Fruit fly (Drosophila melanogaster) whole organism, embryonic: Measurements from ENCODE around the gene CG10512.

Source experiments
- Ada2b ChIP-seq: fragments of 200-800 bp; sonication (Bioruptor generic); IDR thresholded peaks from 2 replicates; pipeline ENCODE4 v1.3.6; 2022; ENCODE audit warnings: missing biosample characterization, missing genetic modification characterization
- Atf3 ChIP-seq: fragments of 200-800 bp; sonication (Bioruptor generic); optimal IDR thresholded peaks from 3 replicates; lab custom pipeline; 2016; ENCODE audit warnings: missing biosample characterization, missing genetic modification characterization
- B-H2 ChIP-seq: fragments of 200-800 bp; sonication (Bioruptor generic); optimal IDR thresholded peaks from 2 replicates; lab custom pipeline; 2018; ENCODE audit warnings: missing biosample characterization, mild to moderate bottlenecking, missing genetic modification characterization
- Bdp1 ChIP-seq: fragments of 200-800 bp; sonication (Bioruptor generic); optimal IDR thresholded peaks from 3 replicates; lab custom pipeline; 2016; ENCODE audit warnings: missing biosample characterization, missing genetic modification characterization
- CG12299 ChIP-seq: fragments of 200-800 bp; sonication (Bioruptor generic); optimal IDR thresholded peaks from 2 replicates; lab custom pipeline; 2018; ENCODE audit warnings: missing biosample characterization, mild to moderate bottlenecking, missing genetic modification characterization
- CG13894 ChIP-seq: fragments of 200-800 bp; sonication (Bioruptor generic); optimal IDR thresholded peaks from 3 replicates; lab custom pipeline; 2018; ENCODE audit warnings: missing biosample characterization, mild to moderate bottlenecking, missing genetic modification characterization, moderate library complexity
- CG15073 ChIP-seq: fragments of 200-800 bp; sonication (Bioruptor generic); optimal IDR thresholded peaks from 2 replicates; lab custom pipeline; 2016; ENCODE audit warnings: missing biosample characterization, missing genetic modification characterization
- CG17361 ChIP-seq: fragments of 200-800 bp; sonication (Bioruptor generic); IDR thresholded peaks from 3 replicates; pipeline ENCODE4 v1.3.6; 2022; ENCODE audit warnings: missing biosample characterization, missing genetic modification characterization
- CG18599 ChIP-seq: fragments of 200-800 bp; sonication (Bioruptor generic); optimal IDR thresholded peaks from 3 replicates; lab custom pipeline; 2017; ENCODE audit warnings: missing biosample characterization, missing genetic modification characterization, mild to moderate bottlenecking, moderate library complexity, missing genetic modification reagents
- CG3163 ChIP-seq: fragments of 200-800 bp; sonication (Bioruptor generic); optimal IDR thresholded peaks from 3 replicates; lab custom pipeline; 2016; ENCODE audit warnings: missing biosample characterization, missing genetic modification characterization
- CG3847 ChIP-seq: fragments of 200-800 bp; sonication (Bioruptor generic); IDR thresholded peaks from 2 replicates; pipeline ENCODE4 v1.3.6; 2022; ENCODE audit warnings: missing biosample characterization, missing genetic modification characterization
- CG4730 ChIP-seq: fragments of 200-800 bp; sonication (Bioruptor generic); IDR thresholded peaks from 2 replicates; pipeline ENCODE4 v1.3.6; 2022; ENCODE audit warnings: missing biosample characterization, missing genetic modification characterization
- CG4854 ChIP-seq: fragments of 200-800 bp; sonication (Bioruptor generic); optimal IDR thresholded peaks from 2 replicates; lab custom pipeline; 2016; ENCODE audit warnings: missing biosample characterization, missing genetic modification characterization, inconsistent platforms
- CG6683 ChIP-seq: fragments of 200-800 bp; sonication (Bioruptor generic); optimal IDR thresholded peaks from 2 replicates; lab custom pipeline; 2017; ENCODE audit warnings: missing biosample characterization, mild to moderate bottlenecking, missing genetic modification characterization, missing genetic modification reagents
- CG6854 ChIP-seq: fragments of 200-800 bp; sonication (Bioruptor generic); optimal IDR thresholded peaks from 3 replicates; lab custom pipeline; 2017; ENCODE audit warnings: missing biosample characterization, mild to moderate bottlenecking, missing genetic modification characterization
- CoRest ChIP-seq: fragments of 200-800 bp; sonication (Bioruptor generic); optimal IDR thresholded peaks from 3 replicates; lab custom pipeline; 2018; ENCODE audit warnings: missing biosample characterization, mild to moderate bottlenecking, missing genetic modification characterization, moderate library complexity
- Hmx ChIP-seq: fragments of 200-800 bp; sonication (Bioruptor generic); optimal IDR thresholded peaks from 2 replicates; lab custom pipeline; 2016; ENCODE audit warnings: missing biosample characterization, missing genetic modification characterization
- Hr78 ChIP-seq, 2 experiments: fragments of 200-800 bp in 1 of 2; fragments of >200 bp in 1 of 2; sonication (Bioruptor generic) in 1 of 2; optimal IDR thresholded peaks; 2 replicates each; lab custom pipeline; 2017 to 2019; ENCODE audit warnings: missing biosample characterization in 2 of 2, missing genetic modification characterization in 2 of 2, mild to moderate bottlenecking in 1 of 2, moderate library complexity in 1 of 2
- Jarid2 ChIP-seq: fragments of 200-800 bp; sonication (Bioruptor generic); optimal IDR thresholded peaks from 3 replicates; lab custom pipeline; 2017; ENCODE audit warnings: mild to moderate bottlenecking, missing biosample characterization, missing genetic modification reagents, missing genetic modification characterization
- MESR4 ChIP-seq: fragments of 200-800 bp; sonication (Bioruptor generic); optimal IDR thresholded peaks from 2 replicates; lab custom pipeline; 2018; ENCODE audit warnings: missing biosample characterization, mild to moderate bottlenecking, missing genetic modification characterization, moderate library complexity
- Mad ChIP-seq: fragments of 200-800 bp; sonication (Bioruptor generic); optimal IDR thresholded peaks from 2 replicates; lab custom pipeline; 2016; ENCODE audit warnings: missing biosample characterization, missing genetic modification characterization
- Meics ChIP-seq: fragments of 200-800 bp; sonication (Bioruptor generic); optimal IDR thresholded peaks from 2 replicates; lab custom pipeline; 2017; ENCODE audit warnings: missing biosample characterization, mild to moderate bottlenecking, missing genetic modification characterization
- Oaz ChIP-seq: fragments of 200-800 bp; sonication (Bioruptor generic); IDR thresholded peaks from 2 replicates; pipeline ENCODE4 v1.3.6; 2022; ENCODE audit warnings: missing biosample characterization, missing genetic modification characterization
- Rfx ChIP-seq: fragments of 200-800 bp; sonication (Bioruptor generic); IDR thresholded peaks from 2 replicates; pipeline ENCODE4 v1.3.6; 2022; ENCODE audit warnings: missing biosample characterization, missing genetic modification characterization
- Sry-δ ChIP-seq: fragments of 200-800 bp; sonication (Bioruptor generic); optimal IDR thresholded peaks from 2 replicates; lab custom pipeline; 2016; ENCODE audit warnings: missing biosample characterization, missing genetic modification characterization
- Trl ChIP-seq, 3 experiments: fragments of >200 bp in 2 of 3; fragments of 200-800 bp in 1 of 3; sonication (Bioruptor generic) in 1 of 3; optimal IDR thresholded peaks; 2 replicates in 1 of 3; 3 replicates in 2 of 3; lab custom pipeline; 2016 to 2017; ENCODE audit warnings: missing biosample characterization in 1 of 3, missing genetic modification characterization in 1 of 3
- cato ChIP-seq: fragments of 200-800 bp; sonication (Bioruptor generic); optimal IDR thresholded peaks from 2 replicates; lab custom pipeline; 2016; ENCODE audit warnings: missing biosample characterization, missing genetic modification characterization, borderline replicate concordance
- crol ChIP-seq: fragments of 200-800 bp; sonication (Bioruptor generic); IDR thresholded peaks from 2 replicates; pipeline ENCODE4 v1.3.6; 2022; ENCODE audit warnings: missing biosample characterization, missing genetic modification characterization
- dan ChIP-seq: fragments of 200-800 bp; sonication (Bioruptor generic); IDR thresholded peaks from 2 replicates; pipeline ENCODE4 v1.3.6; 2022; ENCODE audit warnings: missing biosample characterization, missing genetic modification characterization
- danr ChIP-seq: fragments of 200-800 bp; sonication (Bioruptor generic); IDR thresholded peaks from 2 replicates; pipeline ENCODE4 v1.3.6; 2022; ENCODE audit warnings: missing biosample characterization, missing genetic modification characterization
- esg ChIP-seq: fragments of 200-800 bp; sonication (Bioruptor generic); conservative IDR thresholded peaks from 2 replicates; pipeline ENCODE4 v1.3.6; 2022; ENCODE audit warnings: missing biosample characterization, missing genetic modification characterization
- exex ChIP-seq: fragments of 200-800 bp; sonication (Bioruptor generic); optimal IDR thresholded peaks from 4 replicates; lab custom pipeline; 2018; ENCODE audit warnings: missing biosample characterization, mild to moderate bottlenecking, missing genetic modification characterization, moderate library complexity
- ham ChIP-seq: fragments of 200-800 bp; sonication (Bioruptor generic); IDR thresholded peaks from 2 replicates; pipeline ENCODE4 v1.3.6; 2022; ENCODE audit warnings: missing biosample characterization, missing genetic modification characterization
- ken ChIP-seq: fragments of 200-800 bp; sonication (Bioruptor generic); IDR thresholded peaks from 3 replicates; pipeline ENCODE4 v1.3.6; 2022; ENCODE audit warnings: missing biosample characterization, missing genetic modification characterization
- lilli ChIP-seq: fragments of 200-800 bp; sonication (Bioruptor generic); optimal IDR thresholded peaks from 3 replicates; lab custom pipeline; 2016; ENCODE audit warnings: missing biosample characterization, missing genetic modification characterization
- luna ChIP-seq: fragments of 200-800 bp; sonication (Bioruptor generic); optimal IDR thresholded peaks from 2 replicates; lab custom pipeline; 2016; ENCODE audit warnings: missing biosample characterization, missing genetic modification characterization
- mirr ChIP-seq: fragments of 200-800 bp; sonication (Bioruptor generic); optimal IDR thresholded peaks from 3 replicates; lab custom pipeline; 2018; ENCODE audit warnings: missing biosample characterization, mild to moderate bottlenecking, missing genetic modification characterization
- nerfin-1 ChIP-seq: fragments of 200-800 bp; sonication (Bioruptor generic); optimal IDR thresholded peaks from 3 replicates; lab custom pipeline; 2019; ENCODE audit warnings: missing biosample characterization, mild to moderate bottlenecking, missing genetic modification characterization, moderate library complexity
- p53 ChIP-seq: fragments of 200-800 bp; sonication (Bioruptor generic); optimal IDR thresholded peaks from 2 replicates; lab custom pipeline; 2016; ENCODE audit warnings: missing biosample characterization, missing genetic modification characterization
- pan ChIP-seq, 4 experiments: fragments of >200 bp in 3 of 4; fragments of 200-800 bp in 1 of 4; sonication (Bioruptor generic) in 1 of 4; optimal IDR thresholded peaks in 3 of 4; IDR thresholded peaks in 1 of 4; 2 replicates each; pipeline versions ENCODE4 v1.3.6 to Lab custom; 2017 to 2022; ENCODE audit warnings: missing biosample characterization in 2 of 4, missing genetic modification characterization in 2 of 4, mixed read lengths in 1 of 4
- pho ChIP-seq: fragments of 200-800 bp; sonication (Bioruptor generic); optimal IDR thresholded peaks from 2 replicates; lab custom pipeline; 2016; ENCODE audit warnings: missing biosample characterization, missing genetic modification characterization
- shn ChIP-seq: fragments of 200-800 bp; sonication (Bioruptor generic); optimal IDR thresholded peaks from 3 replicates; lab custom pipeline; 2016; ENCODE audit warnings: missing biosample characterization, missing genetic modification characterization
- so ChIP-seq: fragments of 200-800 bp; sonication (Bioruptor generic); IDR thresholded peaks from 3 replicates; pipeline ENCODE4 v1.3.6; 2022; ENCODE audit warnings: missing biosample characterization, missing genetic modification characterization
- sqz ChIP-seq: fragments of 200-800 bp; sonication (Bioruptor generic); optimal IDR thresholded peaks from 3 replicates; lab custom pipeline; 2018; ENCODE audit warnings: missing biosample characterization, mild to moderate bottlenecking, missing genetic modification characterization
- tap ChIP-seq: fragments of 200-800 bp; optimal IDR thresholded peaks from 3 replicates; lab custom pipeline; 2019; ENCODE audit warnings: missing biosample characterization, mild to moderate bottlenecking, missing genetic modification characterization, moderate library complexity
- unc-4 ChIP-seq: fragments of 200-800 bp; sonication (Bioruptor generic); IDR thresholded peaks from 2 replicates; pipeline ENCODE4 v1.3.6; 2022; ENCODE audit warnings: missing biosample characterization, missing genetic modification characterization; ENCODE audit not compliant: partially characterized antibody
- vfl ChIP-seq: fragments of 200-800 bp; sonication (Bioruptor generic); optimal IDR thresholded peaks from 2 replicates; lab custom pipeline; 2016; ENCODE audit warnings: missing biosample characterization, missing genetic modification characterization
- zen2 ChIP-seq: fragments of 200-800 bp; sonication (Bioruptor generic); IDR thresholded peaks from 3 replicates; pipeline ENCODE4 v1.3.6; 2022; ENCODE audit warnings: missing biosample characterization, missing genetic modification characterization; ENCODE audit not compliant: partially characterized antibody

The CG10512 gene

DNA sequence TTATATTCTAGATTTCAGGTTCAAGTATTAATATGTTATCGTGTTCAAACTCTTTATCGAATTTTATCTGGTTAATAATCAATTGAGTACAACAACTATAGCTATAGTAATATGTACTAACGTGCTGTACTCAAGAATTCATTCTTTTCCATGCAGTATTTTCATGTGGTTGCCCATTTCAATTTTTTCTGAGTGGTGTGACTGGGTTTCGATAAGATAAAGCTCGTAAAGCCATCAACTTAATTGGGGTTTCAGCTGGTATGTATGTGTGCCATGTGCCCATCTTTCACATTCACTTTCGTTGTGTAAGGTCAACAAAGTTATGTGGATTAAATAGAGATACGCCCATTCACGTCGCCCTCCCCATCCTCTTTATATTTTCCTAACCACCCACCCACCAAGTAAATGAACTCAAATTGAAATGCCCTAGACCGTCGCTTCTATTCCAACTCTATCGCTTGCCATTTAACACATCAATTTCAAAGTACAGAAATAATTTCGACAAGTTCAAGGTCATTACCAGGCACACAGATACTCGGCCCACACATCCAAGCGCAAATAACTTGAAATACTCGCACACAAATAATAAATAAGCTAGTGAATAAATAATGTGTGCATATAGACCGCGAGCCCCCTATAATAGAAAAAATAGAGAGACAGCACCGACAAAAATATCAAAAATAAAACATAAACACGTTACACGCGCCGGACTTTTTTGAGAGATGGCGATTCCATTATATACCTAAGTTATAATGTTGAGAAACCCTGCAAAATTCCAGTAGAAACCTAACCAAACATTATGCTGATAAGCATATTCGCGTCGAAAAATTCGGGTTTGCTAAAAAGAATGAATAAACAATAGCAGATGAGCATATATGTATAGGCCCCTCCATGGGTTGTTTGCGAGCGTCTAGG, 2.1 kb downstream of the CG10512 start (continued):
- TF ChIP-seq pan (optimal IDR thresholded peaks at IDR 0.05; lab: Kevin White, UChicago) (no peak), pan (GFP tag; optimal IDR thresholded peaks at IDR 0.05 in 1 of 2, IDR thresholded peaks at IDR 0.05 in 1 of 2) (no peak), ken (GFP tag; lab: Robert Waterston, UW) (no peak), danr (GFP tag; lab: Robert Waterston, UW) (no peak), Trl (optimal IDR thresholded peaks at IDR 0.05; lab: Kevin White, UChicago) (peak in 1 of 2 experiments; percentile 52), Trl (GFP tag; optimal IDR thresholded peaks at IDR 0.05; lab: Kevin White, UChicago) (no peak), sqz (GFP tag; lab: Kevin White, UChicago) (no peak), Bdp1 (GFP tag; lab: Kevin White, UChicago) (no peak), zen2 (no peak), CG3847 (GFP tag; lab: Robert Waterston, UW) (no peak), Mad (no peak), vfl (GFP tag; lab: Kevin White, UChicago) (no peak), MESR4 (GFP tag; lab: Kevin White, UChicago) (no peak), crol (GFP tag; lab: Robert Waterston, UW) (no peak), luna (GFP tag; lab: Kevin White, UChicago) (peak; percentile 45), p53 (peak; percentile 4), CG15073 (GFP tag; lab: Kevin White, UChicago) (no peak), tap (tag; lab: Kevin White, UChicago) (no peak), CG6683 (GFP tag; lab: Kevin White, UChicago) (no peak), CG12299 (tag; lab: Kevin White, UChicago) (no peak), ham (GFP tag; lab: Robert Waterston, UW) (no peak; the same call in 1 of the 2 replicates), so (GFP tag; lab: Robert Waterston, UW) (peak; percentile 45; the same call in 1 of the 3 replicates), CG13894 (tag; lab: Kevin White, UChicago) (peak; percentile 98), Ada2b (GFP tag; lab: Robert Waterston, UW) (no peak), Meics (GFP tag; lab: Kevin White, UChicago) (peak; percentile 26), CG4854 (GFP tag; lab: Kevin White, UChicago) (no peak), pho (GFP tag; lab: Kevin White, UChicago) (peak; percentile 38), CG18599 (GFP tag; lab: Kevin White, UChicago) (peak; percentile 49), Sry-δ (GFP tag; lab: Kevin White, UChicago) (no peak), Hr78 (GFP tag; optimal IDR thresholded peaks at IDR 0.05; lab: Kevin White, UChicago) (peak in 1 of 2 experiments; percentile 67), CG17361 (GFP tag; lab: Robert Waterston, UW) (0 out of 3 replicates have a peak, but pooled peaks have one; percentile 37), cato (GFP tag; lab: Kevin White, UChicago) (no peak), mirr (peak; percentile 39), shn (GFP tag; lab: Kevin White, UChicago) (no peak), dan (GFP tag; lab: Robert Waterston, UW) (no peak), CoRest (tag; lab: Kevin White, UChicago) (peak; percentile 5), Rfx (GFP tag; lab: Robert Waterston, UW) (peak; percentile 32; the same call in 1 of the 2 replicates), B-H2 (GFP tag; lab: Kevin White, UChicago) (peak; percentile 11), unc-4 (GFP tag; lab: Robert Waterston, UW) (0 out of 2 replicates have a peak, but pooled peaks have one; percentile 15), nerfin-1 (tag; lab: Kevin White, UChicago) (no peak), CG6854 (GFP tag; lab: Kevin White, UChicago) (no peak), Hmx (no peak), esg (GFP tag; lab: Robert Waterston, UW) (no peak), CG4730 (GFP tag; lab: Robert Waterston, UW) (no peak), Atf3 (no peak), Oaz (GFP tag; lab: Robert Waterston, UW) (no peak), lilli (GFP tag; lab: Kevin White, UChicago) (no peak), Jarid2 (no peak), CG3163 (GFP tag; lab: Kevin White, UChicago) (no peak), exex (tag; lab: Kevin White, UChicago) (peak; percentile 78)
